Worm (Caenorhabditis elegans) whole organism, dauer: ENCODE measurements around the gene dnj-10.

Experiments
- unc-62 ChIP-seq: sonication (generic microtip); optimal IDR thresholded peaks from 2 replicates; lab custom pipeline; 2017; ENCODE audit warnings: missing biosample characterization, missing genetic modification reagents, missing genetic modification characterization

The dnj-10 gene

DNA sequence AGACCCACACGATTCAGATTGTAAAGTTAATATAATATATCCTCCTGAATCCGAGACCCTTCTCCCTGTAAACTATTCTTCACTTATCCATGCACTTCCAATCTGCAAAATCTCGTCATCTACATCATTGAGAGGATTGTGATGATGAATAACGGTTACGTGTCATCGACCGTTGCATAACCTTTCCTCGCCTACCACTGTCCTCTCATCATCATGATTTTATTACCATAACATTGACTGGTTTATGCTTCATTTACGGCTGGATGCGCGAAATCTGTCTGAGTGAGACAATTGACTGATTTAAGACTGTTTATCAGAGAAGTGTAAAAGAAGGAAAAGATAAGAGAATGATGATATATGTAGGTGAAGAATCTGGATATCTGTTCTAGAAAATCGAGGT, 10.7 kb upstream of the dnj-10 start:
- no peak for TF ChIP-seq unc-62

DNA sequence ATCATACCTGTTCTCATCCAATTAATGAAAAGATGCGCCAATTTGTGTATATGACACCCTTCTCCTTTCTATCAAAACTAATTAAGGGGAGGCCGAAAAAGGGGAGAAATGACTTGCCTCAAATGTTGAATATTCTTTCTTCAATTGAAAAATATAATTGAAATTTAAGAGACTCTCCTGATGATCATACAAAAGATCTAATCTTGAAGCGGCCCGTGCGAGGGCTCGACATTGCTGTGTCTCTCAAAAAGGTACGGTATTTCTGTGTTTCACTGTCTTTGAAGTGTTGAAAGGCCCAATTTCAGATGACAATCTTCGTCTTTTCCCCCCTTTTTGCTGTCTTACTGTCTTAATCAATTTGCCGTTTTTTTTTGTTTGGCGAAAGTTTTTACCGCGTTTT, 10.0 kb upstream of the dnj-10 start:
- no peak for TF ChIP-seq unc-62

DNA sequence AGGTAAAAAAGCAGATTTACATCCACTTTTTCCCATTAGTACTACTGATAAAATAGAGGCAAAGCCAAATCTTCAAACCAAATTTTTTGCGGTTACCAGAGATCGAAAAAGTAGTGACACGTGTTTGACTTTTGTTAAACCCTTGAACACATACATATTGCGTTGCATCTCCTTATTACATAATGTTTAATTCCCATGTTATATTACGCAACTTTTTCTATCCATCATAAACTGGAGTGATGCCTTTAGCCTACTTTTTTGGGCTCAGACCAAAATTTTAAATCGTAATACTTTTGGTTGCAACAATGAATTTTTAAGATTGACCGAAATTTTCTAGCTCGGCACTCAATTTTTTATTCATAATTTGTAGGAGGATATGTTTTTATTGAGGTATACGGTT, 9.0 kb upstream of the dnj-10 start:
- no peak for TF ChIP-seq unc-62

ce11 chrIII:8622435-8622834, 8.5 kb upstream of the dnj-10 start, which contains the start of gene ceh-16:
Gene ceh-16, plus strand, starts transcription at chrIII:8622735.
- TF ChIP-seq unc-62: no peak

DNA sequence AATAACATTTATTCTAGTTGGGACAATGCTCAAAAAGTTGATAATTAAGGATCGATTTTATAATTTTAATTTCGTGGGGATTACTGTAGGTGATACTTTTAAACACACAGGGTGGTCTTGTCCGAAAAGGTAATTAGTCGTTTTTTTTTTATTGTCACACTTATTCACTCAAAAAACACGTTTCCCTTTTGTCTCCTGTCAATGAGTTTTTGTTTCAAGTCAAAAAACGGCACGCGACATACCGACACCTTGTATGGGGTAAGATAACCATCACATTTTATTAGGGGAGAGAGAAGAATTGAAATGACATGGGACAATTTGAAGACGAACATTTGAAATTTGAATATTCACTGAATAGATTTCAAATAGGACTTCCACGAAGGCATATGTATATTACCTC, 5.8 kb upstream of the dnj-10 start:
- no peak for TF ChIP-seq unc-62

DNA sequence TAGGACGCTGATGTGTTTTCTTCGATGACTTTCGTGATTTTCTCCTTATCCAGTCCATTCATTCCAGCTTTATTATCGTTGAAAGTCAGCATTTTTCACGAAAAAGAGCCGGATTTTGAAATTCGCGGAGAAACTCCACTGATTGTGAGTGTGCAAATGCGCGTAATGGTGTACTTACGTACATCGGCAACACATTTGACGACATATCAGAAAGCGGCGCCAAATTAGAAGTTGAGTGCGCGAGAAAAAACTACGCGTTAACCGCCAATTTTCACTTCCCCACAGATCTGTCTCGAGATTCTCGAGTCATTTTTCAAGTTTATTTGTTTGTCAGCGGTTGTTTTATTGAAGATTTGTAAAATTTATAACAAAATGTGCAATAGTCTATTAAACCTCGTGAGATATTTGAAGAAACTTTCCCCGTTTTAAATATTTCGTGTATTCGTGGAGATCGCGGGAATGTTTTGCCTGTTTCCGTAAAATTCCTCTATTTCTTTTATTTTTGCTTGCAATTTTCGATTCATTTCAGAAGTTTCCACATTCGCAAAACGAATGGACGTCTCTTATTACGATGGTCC, 2.5 kb upstream of the dnj-10 start, which contains the start of the genes polk-1 and gpr-1:
Gene polk-1, minus strand, starts transcription at position 186 of the 578 bp plus-strand sequence.
Gene gpr-1, plus strand, starts transcription at position 528 of the 578 bp plus-strand sequence.
- no peak for TF ChIP-seq unc-62

- TF ChIP-seq unc-62: no peak
Observed at ce11 chrIII:8636803-8637202, 5.8 kb downstream of the dnj-10 start.

DNA sequence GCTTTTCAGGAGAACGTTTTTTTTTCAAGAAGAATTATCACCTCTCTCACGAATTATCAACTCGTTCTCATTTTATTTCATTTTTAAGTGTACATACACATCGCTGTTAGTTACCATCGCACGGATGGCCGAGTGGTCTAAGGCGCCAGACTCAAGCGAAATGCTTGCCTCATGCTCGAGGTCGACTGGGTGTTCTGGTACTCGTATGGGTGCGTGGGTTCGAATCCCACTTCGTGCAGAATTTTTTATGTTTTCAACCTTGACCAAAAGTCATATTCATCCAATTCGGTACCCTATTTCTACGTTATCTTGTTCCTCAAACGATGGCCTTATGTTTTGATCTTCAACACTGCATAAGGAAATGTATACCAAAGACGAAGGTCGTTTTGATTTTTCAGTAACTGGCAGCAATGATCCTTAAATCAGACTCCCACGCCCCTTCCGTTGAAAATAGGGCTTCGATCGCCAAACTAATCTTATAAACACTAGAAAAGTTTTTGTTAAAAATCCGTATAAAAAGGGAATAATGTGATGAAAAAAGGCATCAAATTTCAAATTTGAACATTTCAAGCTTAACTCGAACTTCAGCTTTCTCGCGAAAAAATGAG, 8.3 kb downstream of the dnj-10 start, which contains the start of gene fip-1:
Gene fip-1, plus strand, starts transcription at position 558 of the 608 bp plus-strand sequence.
- TF ChIP-seq unc-62: no peak

ce11 chrIII:8643639-8644038, 12.7 kb downstream of the dnj-10 start, which contains the start of gene twk-7:
Gene twk-7, minus strand, starts transcription at chrIII:8643739.
- TF ChIP-seq unc-62: no peak

ce11 chrIII:8646021-8646420, 15.1 kb downstream of the dnj-10 start:
- no peak for TF ChIP-seq unc-62

DNA sequence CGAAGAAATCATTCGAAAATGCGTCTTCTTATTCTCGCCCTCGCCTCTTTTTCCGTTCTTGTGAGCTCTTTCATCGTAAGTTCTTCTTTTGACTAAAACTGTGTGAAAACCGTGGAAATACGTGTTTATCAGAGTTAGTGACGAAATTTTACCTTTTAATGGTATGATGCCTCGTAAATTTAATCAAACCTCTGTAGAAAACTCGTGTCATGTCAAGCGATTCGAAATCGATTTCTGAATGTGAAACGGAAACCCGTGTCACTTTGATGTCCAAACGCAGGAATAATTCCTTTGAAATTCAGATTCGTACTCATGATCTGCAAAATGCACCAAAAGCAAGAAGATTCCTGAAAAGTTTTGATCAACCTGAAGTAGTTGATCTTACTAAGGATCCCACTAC, 17.6 kb downstream of the dnj-10 start, which contains the start of gene F22B7.3:
Gene F22B7.3, plus strand, starts transcription at position 301 of the 400 bp plus-strand sequence.
- no peak for TF ChIP-seq unc-62

DNA sequence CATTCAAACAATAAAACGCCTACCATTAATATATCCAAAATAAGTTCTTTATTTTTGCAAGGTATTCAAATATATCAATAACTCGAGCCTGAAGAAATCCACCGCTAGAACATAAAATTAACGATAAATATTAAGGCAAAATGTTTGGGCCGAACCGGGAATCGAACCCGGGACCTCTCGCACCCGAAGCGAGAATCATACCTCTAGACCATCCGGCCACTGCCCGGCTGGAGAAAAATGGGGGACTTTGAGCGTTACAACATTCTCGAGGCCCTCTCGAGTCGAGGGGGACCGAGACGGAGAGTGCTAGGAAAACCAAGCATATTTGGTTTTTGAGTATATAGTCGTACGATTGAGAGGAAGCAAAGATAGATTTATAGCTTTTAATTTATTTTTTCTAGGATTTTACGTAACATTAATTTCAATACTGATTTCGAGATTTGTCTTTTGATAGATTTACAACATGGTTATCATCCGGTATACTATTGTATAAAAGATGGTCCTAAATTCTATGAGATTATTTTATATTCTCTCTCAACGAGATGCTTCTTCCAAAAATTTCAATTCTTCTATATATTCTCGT, 19.4 kb downstream of the dnj-10 start, which contains the start of gene flp-23:
Gene flp-23, plus strand, starts transcription at position 533 of the 583 bp plus-strand sequence.
- no peak for TF ChIP-seq unc-62

DNA sequence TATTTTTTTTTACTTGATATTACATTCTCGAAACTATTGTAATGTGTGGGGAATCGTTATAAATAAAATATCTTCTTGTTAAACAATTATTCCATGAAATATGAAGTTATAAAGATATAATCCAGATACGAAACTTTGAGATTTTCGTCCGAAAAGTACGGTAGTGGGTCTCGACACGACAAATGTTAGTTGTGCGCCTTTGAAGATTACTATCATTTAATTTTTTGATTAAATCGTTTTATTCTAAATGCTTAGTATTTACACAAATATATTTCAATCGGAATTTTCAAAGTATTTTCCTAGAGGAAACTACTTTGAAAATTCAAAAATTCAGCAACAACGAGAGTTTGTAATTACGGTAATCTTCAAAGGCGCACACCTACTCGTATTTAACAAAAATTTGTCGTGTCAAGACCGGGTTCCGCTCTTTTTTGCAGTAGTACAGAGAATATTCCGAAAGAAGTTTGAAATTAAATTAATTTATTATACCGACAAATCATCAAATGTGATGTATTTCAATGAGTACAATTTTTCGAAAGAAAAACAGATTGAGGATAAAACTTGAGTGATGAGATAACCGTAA, 21.2 kb downstream of the dnj-10 start:
- TF ChIP-seq unc-62: no peak

DNA sequence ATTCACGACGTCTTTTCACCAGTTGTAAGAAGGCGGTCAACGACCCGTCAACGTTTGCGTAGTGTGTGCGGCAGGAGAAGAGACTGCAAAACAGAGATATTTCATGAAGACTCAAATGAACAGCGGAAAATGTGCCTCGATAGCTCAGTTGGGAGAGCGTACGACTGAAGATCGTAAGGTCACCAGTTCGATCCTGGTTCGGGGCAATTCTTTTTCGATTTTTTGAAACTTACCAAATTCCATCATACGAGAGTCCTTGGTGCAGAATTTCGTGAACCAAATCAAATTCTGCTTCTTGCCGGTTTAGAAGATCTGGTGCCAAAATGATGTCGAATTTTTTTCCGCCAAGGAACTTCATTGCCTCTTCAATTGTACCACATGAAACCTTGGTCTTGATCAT, 22.0 kb downstream of the dnj-10 start:
- no peak for TF ChIP-seq unc-62

- TF ChIP-seq unc-62: no peak
Observed at ce11 chrIII:8653457-8653856, 22.5 kb downstream of the dnj-10 start.

DNA sequence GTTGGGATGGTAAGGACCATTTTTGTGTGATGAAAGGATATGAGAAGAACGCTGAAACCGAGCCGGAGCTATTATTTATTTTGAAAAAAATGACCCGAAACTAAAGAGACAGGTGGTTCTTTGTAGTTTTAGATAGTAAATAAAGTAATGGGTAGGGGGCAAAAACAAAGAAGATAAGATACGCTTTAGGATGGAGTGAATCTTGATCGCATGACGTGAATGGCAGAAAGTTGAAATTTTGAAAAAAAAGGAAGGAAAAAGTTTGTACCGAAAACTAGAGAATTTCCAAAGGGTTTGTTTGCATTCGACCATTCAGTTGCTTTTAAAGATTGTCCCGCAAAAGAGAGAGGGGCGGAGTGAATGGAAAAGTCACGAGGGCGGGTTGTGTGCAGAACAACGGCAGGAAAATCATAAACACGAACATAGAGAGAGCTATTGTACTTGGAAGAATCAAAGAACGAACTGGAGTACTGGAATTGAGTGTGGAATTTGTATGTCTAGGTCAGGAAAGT, 23.0 kb downstream of the dnj-10 start, which contains the start of gene F22B7.9:
Gene F22B7.9, minus strand, starts transcription at position 51 of the 512 bp plus-strand sequence.
- no peak for TF ChIP-seq unc-62

DNA sequence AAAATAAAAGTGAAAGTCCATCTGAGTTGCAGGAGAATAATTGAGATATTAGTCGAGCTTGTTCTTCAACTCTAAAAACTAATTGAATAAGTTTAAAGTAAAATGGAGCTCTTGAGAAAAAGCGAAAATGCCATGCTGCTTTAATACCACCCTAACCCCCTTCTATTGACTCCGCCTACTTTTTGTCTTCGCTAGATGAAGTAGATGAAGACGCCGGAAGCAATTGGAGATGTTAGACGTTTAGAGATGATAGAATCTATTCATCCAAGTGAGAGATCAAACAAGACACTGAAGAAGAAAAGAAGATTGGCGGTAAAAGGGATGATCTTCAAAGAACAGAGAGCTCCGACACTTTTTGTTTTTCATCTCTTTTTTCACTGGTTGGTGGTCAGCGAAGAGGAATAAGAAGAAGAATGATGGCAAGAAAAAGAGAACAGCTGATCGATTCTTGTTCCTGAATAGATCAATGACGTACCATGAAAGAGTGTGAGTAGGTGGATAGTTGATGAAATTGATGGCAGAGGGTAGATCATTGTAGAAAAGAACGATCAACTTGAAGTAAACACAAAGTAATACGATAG, 23.5 kb downstream of the dnj-10 start:
- TF ChIP-seq unc-62: no peak
